Fruit fly (Drosophila melanogaster) whole organism, embryonic: ENCODE measurements around the gene Sry-alpha.

Experiments
- CG1024 ChIP-seq: fragments of 200-800 bp; sonication (Bioruptor generic); IDR thresholded peaks from 2 replicates; pipeline ENCODE4 v1.3.6; 2022; ENCODE audit warnings: missing biosample characterization, missing genetic modification characterization
- CG10274 ChIP-seq: fragments of 200-800 bp; sonication (Bioruptor generic); optimal IDR thresholded peaks from 3 replicates; lab custom pipeline; 2017; ENCODE audit warnings: missing biosample characterization, mild to moderate bottlenecking, missing genetic modification characterization
- CG10366 ChIP-seq: fragments of 200-800 bp; sonication (Bioruptor generic); IDR thresholded peaks from 2 replicates; pipeline ENCODE4 v1.3.6; 2022; ENCODE audit warnings: missing biosample characterization, missing genetic modification characterization
- CG10979 ChIP-seq: fragments of 200-800 bp; sonication (Bioruptor generic); optimal IDR thresholded peaks from 2 replicates; lab custom pipeline; 2018; ENCODE audit warnings: missing biosample characterization, mild to moderate bottlenecking, missing genetic modification characterization, moderate library complexity
- CG12659 ChIP-seq: fragments of 200-800 bp; sonication (Bioruptor generic); optimal IDR thresholded peaks from 3 replicates; lab custom pipeline; 2017; ENCODE audit warnings: mild to moderate bottlenecking, missing biosample characterization, missing genetic modification reagents, missing genetic modification characterization
- CG14050 ChIP-seq: fragments of 200-800 bp; sonication (Bioruptor generic); IDR thresholded peaks from 3 replicates; pipeline ENCODE4 v1.3.6; 2022; ENCODE audit warnings: missing biosample characterization, missing genetic modification characterization
- CG17359 ChIP-seq: fragments of 200-800 bp; sonication (Bioruptor generic); optimal IDR thresholded peaks from 3 replicates; lab custom pipeline; 2018; ENCODE audit warnings: missing biosample characterization, mild to moderate bottlenecking, missing genetic modification characterization, moderate library complexity
- CG18619 ChIP-seq: fragments of 200-800 bp; sonication (Bioruptor generic); optimal IDR thresholded peaks from 3 replicates; lab custom pipeline; 2017; ENCODE audit warnings: missing biosample characterization, mild to moderate bottlenecking, missing genetic modification characterization
- CG2678 ChIP-seq: fragments of 200-800 bp; sonication (Bioruptor generic); optimal IDR thresholded peaks from 3 replicates; lab custom pipeline; 2019; ENCODE audit warnings: missing biosample characterization, mild to moderate bottlenecking, missing genetic modification characterization, moderate library complexity
- CG32532 ChIP-seq: fragments of 200-800 bp; sonication (Bioruptor generic); IDR thresholded peaks from 2 replicates; pipeline ENCODE4 v1.3.6; 2022; ENCODE audit warnings: missing biosample characterization, missing genetic modification characterization
- CG33213 ChIP-seq: fragments of 200-800 bp; sonication (Bioruptor generic); optimal IDR thresholded peaks from 3 replicates; lab custom pipeline; 2016; ENCODE audit warnings: missing biosample characterization, missing genetic modification characterization
- CG34376 ChIP-seq: fragments of 200-800 bp; sonication (Bioruptor generic); optimal IDR thresholded peaks from 2 replicates; lab custom pipeline; 2018; ENCODE audit warnings: missing biosample characterization, mild to moderate bottlenecking, missing genetic modification characterization
- CG3847 ChIP-seq: fragments of 200-800 bp; sonication (Bioruptor generic); IDR thresholded peaks from 2 replicates; pipeline ENCODE4 v1.3.6; 2022; ENCODE audit warnings: missing biosample characterization, missing genetic modification characterization
- CG4404 ChIP-seq: fragments of 200-800 bp; sonication (Bioruptor generic); IDR thresholded peaks from 2 replicates; pipeline ENCODE4 v1.3.6; 2022; ENCODE audit warnings: missing biosample characterization, missing genetic modification characterization
- CG4854 ChIP-seq: fragments of 200-800 bp; sonication (Bioruptor generic); optimal IDR thresholded peaks from 2 replicates; lab custom pipeline; 2016; ENCODE audit warnings: missing biosample characterization, missing genetic modification characterization, inconsistent platforms
- CG5953 ChIP-seq: fragments of 200-800 bp; sonication (Bioruptor generic); IDR thresholded peaks from 2 replicates; pipeline ENCODE4 v1.3.6; 2022; ENCODE audit warnings: missing biosample characterization, missing genetic modification characterization
- CG6175 ChIP-seq: fragments of 200-800 bp; sonication (Bioruptor generic); IDR thresholded peaks from 3 replicates; pipeline ENCODE4 v1.3.6; 2022; ENCODE audit warnings: missing biosample characterization, missing genetic modification characterization
- CG6813 ChIP-seq: fragments of 200-800 bp; sonication (Bioruptor generic); optimal IDR thresholded peaks from 2 replicates; lab custom pipeline; 2017; ENCODE audit warnings: missing biosample characterization, missing genetic modification characterization, mild to moderate bottlenecking, moderate library complexity, missing genetic modification reagents
- CG6854 ChIP-seq: fragments of 200-800 bp; sonication (Bioruptor generic); optimal IDR thresholded peaks from 3 replicates; lab custom pipeline; 2017; ENCODE audit warnings: missing biosample characterization, mild to moderate bottlenecking, missing genetic modification characterization
- CG9797 ChIP-seq: fragments of 200-800 bp; sonication (Bioruptor generic); optimal IDR thresholded peaks from 3 replicates; lab custom pipeline; 2018; ENCODE audit warnings: missing biosample characterization, mild to moderate bottlenecking, missing genetic modification characterization
- CG9876 ChIP-seq: fragments of 200-800 bp; sonication (Bioruptor generic); optimal IDR thresholded peaks from 2 replicates; lab custom pipeline; 2016; ENCODE audit warnings: missing biosample characterization, missing genetic modification characterization
- CHES-1-like ChIP-seq: fragments of 200-800 bp; sonication (Bioruptor generic); optimal IDR thresholded peaks from 2 replicates; lab custom pipeline; 2016; ENCODE audit warnings: missing biosample characterization, missing genetic modification characterization
- E2f1 ChIP-seq: fragments of 200-800 bp; sonication (Bioruptor generic); IDR thresholded peaks from 2 replicates; pipeline ENCODE4 v1.3.6; 2022; ENCODE audit warnings: missing biosample characterization, missing genetic modification characterization
- E2f2 ChIP-seq: fragments of 200-800 bp; sonication (Bioruptor generic); IDR thresholded peaks from 2 replicates; pipeline ENCODE4 v1.3.6; 2022; ENCODE audit warnings: missing biosample characterization, missing genetic modification characterization
- Ets65A ChIP-seq: fragments of 200-800 bp; sonication (Bioruptor generic); peaks from one replicate; lab custom pipeline; 2016; ENCODE audit warnings: missing biosample characterization, missing genetic modification characterization
- Ets97D ChIP-seq: fragments of 200-800 bp; sonication (Bioruptor generic); optimal IDR thresholded peaks from 3 replicates; lab custom pipeline; 2016; ENCODE audit warnings: missing biosample characterization, missing genetic modification characterization
- HLH3B ChIP-seq: fragments of 200-800 bp; sonication (Bioruptor generic); IDR thresholded peaks from 2 replicates; pipeline ENCODE4 v1.3.6; 2022; ENCODE audit warnings: missing biosample characterization, missing genetic modification characterization
- HmgD ChIP-seq: fragments of 200-800 bp; sonication (Bioruptor generic); optimal IDR thresholded peaks from 3 replicates; lab custom pipeline; 2016; ENCODE audit warnings: missing biosample characterization, missing genetic modification characterization
- HmgZ ChIP-seq: fragments of 200-800 bp; sonication (Bioruptor generic); optimal IDR thresholded peaks from 2 replicates; lab custom pipeline; 2018; ENCODE audit warnings: missing biosample characterization, mild to moderate bottlenecking, missing genetic modification characterization
- Hr3 ChIP-seq: fragments of 200-800 bp; sonication (Bioruptor generic); optimal IDR thresholded peaks from 3 replicates; lab custom pipeline; 2016; ENCODE audit warnings: missing biosample characterization, missing genetic modification characterization
- Kr ChIP-seq: fragments of 200-800 bp; sonication (Bioruptor generic); optimal IDR thresholded peaks from 2 replicates; lab custom pipeline; 2017; ENCODE audit warnings: missing biosample characterization, mild to moderate bottlenecking, missing genetic modification characterization
- NC2β ChIP-seq: fragments of 200-800 bp; sonication (Bioruptor generic); optimal IDR thresholded peaks from 2 replicates; lab custom pipeline; 2016; ENCODE audit warnings: missing biosample characterization, missing genetic modification characterization
- Sin3A ChIP-seq: fragments of >200 bp; optimal IDR thresholded peaks from 2 replicates; lab custom pipeline; 2018
- Six4 ChIP-seq: fragments of 200-800 bp; sonication (Bioruptor generic); optimal IDR thresholded peaks from 2 replicates; lab custom pipeline; 2016; ENCODE audit warnings: missing biosample characterization, missing genetic modification characterization
- YL-1 ChIP-seq: fragments of 200-800 bp; sonication (Bioruptor generic); optimal IDR thresholded peaks from 3 replicates; lab custom pipeline; 2017; ENCODE audit warnings: missing biosample characterization, mild to moderate bottlenecking, missing genetic modification characterization
- abd-A ChIP-seq: fragments of 200-800 bp; sonication (Bioruptor generic); optimal IDR thresholded peaks from 3 replicates; lab custom pipeline; 2019; ENCODE audit warnings: missing biosample characterization, mild to moderate bottlenecking, missing genetic modification characterization, moderate library complexity
- bab2 ChIP-seq: fragments of 200-800 bp; sonication (Bioruptor generic); optimal IDR thresholded peaks from 2 replicates; lab custom pipeline; 2016; ENCODE audit warnings: missing biosample characterization, missing genetic modification characterization
- da ChIP-seq: fragments of 200-800 bp; sonication (Bioruptor generic); optimal IDR thresholded peaks from 2 replicates; lab custom pipeline; 2016; ENCODE audit warnings: missing biosample characterization, missing genetic modification characterization
- emc ChIP-seq: fragments of 200-800 bp; sonication (Bioruptor generic); optimal IDR thresholded peaks from 2 replicates; lab custom pipeline; 2016; ENCODE audit warnings: missing biosample characterization, missing genetic modification characterization
- eyg ChIP-seq: fragments of 200-800 bp; sonication (Bioruptor generic); optimal IDR thresholded peaks from 3 replicates; lab custom pipeline; 2016; ENCODE audit warnings: missing biosample characterization, missing genetic modification characterization
- kah ChIP-seq: fragments of 200-800 bp; sonication (Bioruptor generic); optimal IDR thresholded peaks from 2 replicates; lab custom pipeline; 2018; ENCODE audit warnings: missing biosample characterization, mild to moderate bottlenecking, missing genetic modification characterization
- nau ChIP-seq: fragments of 200-800 bp; sonication (Bioruptor generic); optimal IDR thresholded peaks from 3 replicates; lab custom pipeline; 2017; ENCODE audit warnings: missing biosample characterization, mild to moderate bottlenecking, missing genetic modification characterization, missing genetic modification reagents
- odd ChIP-seq: fragments of 200-800 bp; sonication (Bioruptor generic); optimal IDR thresholded peaks from 2 replicates; lab custom pipeline; 2017; ENCODE audit warnings: missing biosample characterization, mild to moderate bottlenecking, missing genetic modification characterization
- pho ChIP-seq: fragments of 200-800 bp; sonication (Bioruptor generic); optimal IDR thresholded peaks from 2 replicates; lab custom pipeline; 2016; ENCODE audit warnings: missing biosample characterization, missing genetic modification characterization
- sens ChIP-seq: fragments of 200-800 bp; sonication (Bioruptor generic); peaks from one replicate; lab custom pipeline; 2016; ENCODE audit warnings: missing biosample characterization, missing genetic modification characterization
- seq ChIP-seq: fragments of 200-800 bp; sonication (Bioruptor generic); IDR thresholded peaks from 2 replicates; pipeline ENCODE4 v1.3.6; 2022; ENCODE audit warnings: missing biosample characterization, missing genetic modification characterization
- sima ChIP-seq: fragments of 200-800 bp; sonication (Bioruptor generic); optimal IDR thresholded peaks from 2 replicates; lab custom pipeline; 2016; ENCODE audit warnings: missing biosample characterization, missing genetic modification characterization
- sna ChIP-seq: fragments of 200-800 bp; sonication (Bioruptor generic); IDR thresholded peaks from 2 replicates; pipeline ENCODE4 v1.3.6; 2022; ENCODE audit warnings: missing biosample characterization, missing genetic modification characterization; ENCODE audit not compliant: partially characterized antibody
- sqz ChIP-seq: fragments of 200-800 bp; sonication (Bioruptor generic); optimal IDR thresholded peaks from 3 replicates; lab custom pipeline; 2018; ENCODE audit warnings: missing biosample characterization, mild to moderate bottlenecking, missing genetic modification characterization
- sr ChIP-seq: fragments of 200-800 bp; sonication (Bioruptor generic); IDR thresholded peaks from 3 replicates; pipeline ENCODE4 v1.3.6; 2022; ENCODE audit warnings: missing biosample characterization, missing genetic modification characterization
- tup ChIP-seq: fragments of 200-800 bp; sonication (Bioruptor generic); optimal IDR thresholded peaks from 2 replicates; lab custom pipeline; 2016; ENCODE audit warnings: missing biosample characterization, mild to moderate bottlenecking, missing genetic modification characterization, moderate library complexity
- vnd ChIP-seq: fragments of 200-800 bp; sonication (Bioruptor generic); IDR thresholded peaks from 3 replicates; pipeline ENCODE4 v1.3.6; 2022; ENCODE audit warnings: missing biosample characterization, missing genetic modification characterization; ENCODE audit not compliant: partially characterized antibody
- zen ChIP-seq: fragments of 200-800 bp; sonication (Bioruptor generic); optimal IDR thresholded peaks from 3 replicates; lab custom pipeline; 2018; ENCODE audit warnings: missing biosample characterization, mild to moderate bottlenecking, missing genetic modification characterization, moderate library complexity

The Sry-alpha gene

DNA sequence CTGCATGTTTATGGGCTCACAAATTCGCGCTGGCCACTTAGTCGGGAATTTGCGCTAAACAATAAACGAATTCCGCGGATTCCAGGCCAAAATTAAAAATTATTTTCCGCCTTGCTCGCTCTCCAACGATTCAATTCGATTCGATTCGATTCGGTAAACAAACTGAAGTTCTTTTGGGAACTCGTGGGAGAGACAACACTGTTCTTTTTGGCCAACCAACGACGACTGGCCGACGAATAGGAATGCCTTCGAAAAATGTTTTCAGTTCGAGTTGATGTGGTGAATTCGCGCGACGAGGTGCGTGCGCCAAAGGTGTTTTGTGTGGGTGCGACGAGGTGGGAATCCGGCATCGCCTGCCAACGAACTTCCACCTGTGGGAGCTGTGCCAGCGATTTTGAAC is 12.4 kb downstream of the Sry-alpha start, which contains the start of gene CG15528 (continued):
- no peak for TF ChIP-seq CG9797 (GFP tag; lab: Kevin White, UChicago)
- TF ChIP-seq CG34376 (GFP tag; lab: Kevin White, UChicago) = no peak
- no peak for TF ChIP-seq sima (GFP tag; lab: Kevin White, UChicago)
- TF ChIP-seq CG10366 (GFP tag; lab: Robert Waterston, UW) = no peak
- no peak for TF ChIP-seq odd
- no peak for TF ChIP-seq CG9876 (GFP tag; lab: Kevin White, UChicago)
- no peak for TF ChIP-seq emc (GFP tag; lab: Kevin White, UChicago)
- no peak for TF ChIP-seq tup
- no peak for TF ChIP-seq E2f2 (GFP tag; lab: Robert Waterston, UW)
- TF ChIP-seq YL-1 (GFP tag; lab: Kevin White, UChicago) = no peak
- no peak for TF ChIP-seq sna (GFP tag; lab: Robert Waterston, UW)
- no peak for TF ChIP-seq CG6175 (GFP tag; lab: Robert Waterston, UW)
- peak; percentile 58; the same call in 2 of the 3 replicates for TF ChIP-seq sr
- TF ChIP-seq CG18619 (GFP tag; lab: Kevin White, UChicago) = no peak
- no peak for TF ChIP-seq CG17359
- TF ChIP-seq Hr3 = no peak
- peak; percentile 70 for TF ChIP-seq Ets65A (GFP tag; lab: Kevin White, UChicago)
- no peak for TF ChIP-seq Six4 (GFP tag; lab: Kevin White, UChicago)
- TF ChIP-seq sqz (GFP tag; lab: Kevin White, UChicago) = no peak
- TF ChIP-seq CG33213 (GFP tag; lab: Kevin White, UChicago) = no peak
- no peak for TF ChIP-seq CG4854 (GFP tag; lab: Kevin White, UChicago)
- TF ChIP-seq vnd = no peak
- TF ChIP-seq CG32532 (GFP tag; lab: Robert Waterston, UW) = 0 out of 2 replicates have a peak, but pooled peaks have one; percentile 7
- no peak for TF ChIP-seq Ets97D (GFP tag; lab: Kevin White, UChicago)
- TF ChIP-seq nau = no peak

dm6 chr3R:30052455-30053046 is 13.0 kb downstream of the Sry-alpha start, which contains the start of gene Jasper:
TSS of gene Jasper (plus strand) at chr3R:30052514.
- TF ChIP-seq CG1024 (no peak), sens (GFP tag; lab: Kevin White, UChicago) (no peak), eyg (GFP tag; lab: Kevin White, UChicago) (no peak), CG4404 (no peak), zen (tag; lab: Kevin White, UChicago) (peak; percentile 8), kah (no peak), seq (no peak), HmgZ (tag; lab: Kevin White, UChicago) (peak; percentile 90), CG6813 (no peak), Kr (GFP tag; lab: Kevin White, UChicago) (no peak), bab2 (GFP tag; lab: Kevin White, UChicago) (no peak), CG10979 (tag; lab: Kevin White, UChicago) (no peak), HmgD (GFP tag; lab: Kevin White, UChicago) (peak; percentile 29), CG12659 (peak; percentile 74), CG14050 (GFP tag; lab: Robert Waterston, UW) (no peak), CHES-1-like (peak; percentile 79), CG5953 (GFP tag; lab: Robert Waterston, UW) (no peak), CG2678 (tag; lab: Kevin White, UChicago) (no peak), CG6854 (no peak), CG10274 (GFP tag; lab: Kevin White, UChicago) (no peak), Sin3A (lab: Kevin White, UChicago) (peak; percentile 73), E2f1 (GFP tag; lab: Robert Waterston, UW) (no peak), pho (GFP tag; lab: Kevin White, UChicago) (no peak), CG3847 (peak; percentile 37; the same call in 1 of the 2 replicates), abd-A (tag; lab: Kevin White, UChicago) (peak; percentile 60), NC2β (no peak), odd (no peak), da (GFP tag; lab: Kevin White, UChicago) (no peak), HLH3B (GFP tag; lab: Robert Waterston, UW) (no peak)
